Worm (Caenorhabditis elegans): ENCODE results near the gene T22E5.1.

DNA sequence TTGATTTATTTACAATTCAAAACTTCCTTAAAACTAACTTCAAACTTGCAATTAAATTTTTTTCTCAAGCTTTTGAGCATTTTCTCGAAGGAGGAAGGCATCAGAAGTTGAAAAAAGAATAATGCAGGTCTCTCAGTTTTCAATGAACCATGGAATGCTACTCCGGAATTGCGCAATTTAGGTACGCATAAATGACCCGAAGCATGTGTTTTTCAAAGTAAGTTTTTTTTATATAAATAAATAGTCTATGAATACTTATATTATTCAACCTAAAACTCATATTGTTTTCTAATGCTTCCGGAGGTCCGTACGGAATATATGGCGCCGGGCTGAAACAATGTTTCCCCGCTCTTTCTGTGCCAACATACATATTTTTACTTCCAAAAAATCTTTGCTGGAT is 21.0 kb downstream of the T22E5.1 start, which contains the start of gene K10C2.2:
- no peak for TF ChIP-seq ama-1 (optimal IDR thresholded peaks at IDR 0.05)
- TF ChIP-seq pes-1 (GFP tag; IDR thresholded peaks at IDR 0.05), result no peak
- no peak for TF ChIP-seq aly-1 (tag; optimal IDR thresholded peaks at IDR 0.05)
- no peak for TF ChIP-seq hnd-1 (tag; optimal IDR thresholded peaks at IDR 0.05)
- TF ChIP-seq tbx-11 (GFP tag; IDR thresholded peaks at IDR 0.05), result no peak
- no peak for TF ChIP-seq ceh-13 (GFP tag; optimal IDR thresholded peaks at IDR 0.05)
- TF ChIP-seq hmg-4 (GFP tag; optimal IDR thresholded peaks at IDR 0.05), result no peak

Measured in whole organism, early embryonic.